Worm (Caenorhabditis elegans) whole organism, L4 larva: ENCODE data around the gene gadr-2.

ENCODE experiments used
- F37D6.2 ChIP-seq: sonication (generic microtip); optimal IDR thresholded peaks from 2 replicates; lab custom pipeline; 2016; ENCODE audit warnings: mild to moderate bottlenecking, missing genetic modification characterization, missing compliant biosample characterization
- F44E2.7 ChIP-seq: fragments of 200-800 bp; sonication (Bioruptor generic); IDR thresholded peaks from 2 replicates; pipeline ENCODE4 v2.1.2; 2022; ENCODE audit warnings: missing genetic modification characterization, missing compliant biosample characterization
- R02D3.7 ChIP-seq: fragments of 150-350 bp; sonication (generic microtip); optimal IDR thresholded peaks from 3 replicates; lab custom pipeline; 2014; ENCODE audit warnings: missing biosample characterization, missing genetic modification characterization
- T20F7.1 ChIP-seq: fragments of 200-800 bp; sonication (Bioruptor generic); optimal IDR thresholded peaks from 2 replicates; lab custom pipeline; 2018; ENCODE audit warnings: mild to moderate bottlenecking, missing genetic modification characterization, missing compliant biosample characterization
- T26A8.4 ChIP-seq: fragments of 200-800 bp; sonication (Bioruptor generic); IDR thresholded peaks from 2 replicates; pipeline ENCODE4 v1.3.6; 2022; ENCODE audit warnings: missing genetic modification characterization, missing compliant biosample characterization
- Y105C5A.15 ChIP-seq: fragments of 200-800 bp; sonication (Bioruptor generic); IDR thresholded peaks from 2 replicates; pipeline ENCODE4 v1.3.6; 2022; ENCODE audit warnings: missing genetic modification characterization, missing compliant biosample characterization
- Y48G9A.11 ChIP-seq: fragments of 200-800 bp; sonication (Bioruptor generic); IDR thresholded peaks from 2 replicates; pipeline ENCODE4 v1.3.6; 2022; ENCODE audit warnings: missing genetic modification reagents, missing genetic modification characterization, missing compliant biosample characterization
- Y75B8A.6 ChIP-seq: fragments of 200-800 bp; sonication (Bioruptor generic); IDR thresholded peaks from 2 replicates; pipeline ENCODE4 v1.3.6; 2022; ENCODE audit warnings: missing genetic modification reagents, missing genetic modification characterization, missing compliant biosample characterization
- ZK546.5 ChIP-seq, 2 experiments: sonication (generic microtip); optimal IDR thresholded peaks; 2 replicates each; lab custom pipeline; 2017; ENCODE audit warnings: missing biosample characterization in 2 of 2, missing genetic modification characterization in 2 of 2
- aha-1 ChIP-seq: fragments of 150-350 bp; peaks from one replicate; lab custom pipeline; 2014; ENCODE audit warnings: missing biosample characterization, missing genetic modification characterization
- ama-1 ChIP-seq: fragments of 150-350 bp; optimal IDR thresholded peaks from 2 replicates; lab custom pipeline; 2014; ENCODE audit warnings: inconsistent platforms, mixed read lengths
- ceh-28 ChIP-seq: fragments of 150-350 bp; optimal IDR thresholded peaks from 2 replicates; lab custom pipeline; 2014; ENCODE audit warnings: missing biosample characterization, missing genetic modification reagents, missing genetic modification characterization
- ceh-44 ChIP-seq: fragments of 200-800 bp; sonication (Bioruptor generic); IDR thresholded peaks from 2 replicates; pipeline ENCODE4 v1.3.6; 2022; ENCODE audit warnings: missing genetic modification reagents, missing genetic modification characterization, missing compliant biosample characterization
- ceh-62 ChIP-seq: sonication (generic microtip); optimal IDR thresholded peaks from 2 replicates; lab custom pipeline; 2017; ENCODE audit warnings: missing biosample characterization, missing genetic modification characterization
- ceh-82 ChIP-seq: sonication (generic microtip); optimal IDR thresholded peaks from 2 replicates; lab custom pipeline; 2017; ENCODE audit warnings: missing biosample characterization, missing genetic modification characterization
- ces-1 ChIP-seq: fragments of 150-350 bp; sonication (generic microtip); optimal IDR thresholded peaks from 4 replicates; lab custom pipeline; 2014; ENCODE audit warnings: missing biosample characterization, missing genetic modification reagents, missing genetic modification characterization
- cey-2 ChIP-seq: sonication (generic microtip); optimal IDR thresholded peaks from 3 replicates; lab custom pipeline; 2017; ENCODE audit warnings: missing genetic modification characterization, mild to moderate bottlenecking, missing compliant biosample characterization, antibody characterized with exemption, borderline replicate concordance; ENCODE audit not compliant: insufficient read depth
- ctbp-1 ChIP-seq: fragments of 200-800 bp; sonication (Bioruptor generic); IDR thresholded peaks from 2 replicates; pipeline ENCODE4 v1.3.6; 2022; ENCODE audit warnings: missing genetic modification reagents, missing genetic modification characterization, missing compliant biosample characterization
- daf-12 ChIP-seq: fragments of 150-350 bp; optimal IDR thresholded peaks from 2 replicates; lab custom pipeline; 2014; ENCODE audit warnings: missing biosample characterization, missing genetic modification reagents, missing genetic modification characterization
- daf-16 ChIP-seq, 3 experiments: sonication (generic microtip); optimal IDR thresholded peaks; 2 replicates each; lab custom pipeline; 2016 to 2017; ENCODE audit warnings: missing genetic modification characterization in 3 of 3, missing genetic modification reagents in 3 of 3, mild to moderate bottlenecking in 2 of 3, missing compliant biosample characterization in 2 of 3, missing biosample characterization in 1 of 3, moderate library complexity in 1 of 3
- daf-19 ChIP-seq: fragments of 200-800 bp; sonication (Bioruptor generic); conservative IDR thresholded peaks from 2 replicates; pipeline ENCODE4 v1.3.6; 2022; ENCODE audit warnings: missing genetic modification characterization, missing compliant biosample characterization
- dmd-8 ChIP-seq: fragments of 200-800 bp; sonication (Bioruptor generic); IDR thresholded peaks from 2 replicates; pipeline ENCODE4 v1.3.6; 2022; ENCODE audit warnings: missing genetic modification characterization, missing compliant biosample characterization
- dmd-9 ChIP-seq: fragments of 200-800 bp; sonication (Bioruptor generic); IDR thresholded peaks from 2 replicates; pipeline ENCODE4 v1.3.6; 2022; ENCODE audit warnings: missing genetic modification reagents, missing genetic modification characterization, missing compliant biosample characterization
- dpl-1 ChIP-seq: fragments of 150-350 bp; optimal IDR thresholded peaks from 2 replicates; lab custom pipeline; 2014; ENCODE audit warnings: missing biosample characterization, missing genetic modification reagents, missing genetic modification characterization
- dve-1 ChIP-seq: sonication (generic microtip); optimal IDR thresholded peaks from 2 replicates; lab custom pipeline; 2017; ENCODE audit warnings: antibody characterized with exemption, mild to moderate bottlenecking, missing genetic modification characterization, missing compliant biosample characterization; ENCODE audit not compliant: insufficient read depth
- egl-27 ChIP-seq: sonication (generic microtip); optimal IDR thresholded peaks from 3 replicates; lab custom pipeline; 2017; ENCODE audit warnings: missing biosample characterization, missing genetic modification reagents, missing genetic modification characterization
- egl-43 ChIP-seq: fragments of 200-800 bp; sonication (Bioruptor generic); IDR thresholded peaks from 2 replicates; pipeline ENCODE4 v1.3.6; 2022; ENCODE audit warnings: missing genetic modification reagents, missing genetic modification characterization, missing compliant biosample characterization
- fkh-10 ChIP-seq: fragments of 150-350 bp; optimal IDR thresholded peaks from 2 replicates; lab custom pipeline; 2014; ENCODE audit warnings: missing biosample characterization, missing genetic modification reagents, missing genetic modification characterization
- gei-8 ChIP-seq: fragments of 200-800 bp; sonication (Bioruptor generic); optimal IDR thresholded peaks from 2 replicates; lab custom pipeline; 2018; ENCODE audit warnings: mild to moderate bottlenecking, missing genetic modification characterization, missing compliant biosample characterization
- hlh-30 ChIP-seq: sonication (generic microtip); optimal IDR thresholded peaks from 2 replicates; lab custom pipeline; 2017; ENCODE audit warnings: antibody characterized with exemption, mild to moderate bottlenecking, missing genetic modification characterization, missing compliant biosample characterization; ENCODE audit not compliant: insufficient read depth
- hmg-1.1 ChIP-seq: fragments of 200-800 bp; sonication (Bioruptor generic); IDR thresholded peaks from 2 replicates; pipeline ENCODE4 v1.3.6; 2022; ENCODE audit warnings: missing genetic modification reagents, missing genetic modification characterization, missing compliant biosample characterization
- lim-7 ChIP-seq: fragments of 200-800 bp; sonication (Bioruptor generic); IDR thresholded peaks from 2 replicates; pipeline ENCODE4 v1.3.6; 2022; ENCODE audit warnings: missing genetic modification characterization, missing compliant biosample characterization
- lin-1 ChIP-seq: fragments of 200-800 bp; sonication (Bioruptor generic); IDR thresholded peaks from 2 replicates; pipeline ENCODE4 v1.3.6; 2022; ENCODE audit warnings: missing genetic modification reagents, missing genetic modification characterization, missing compliant biosample characterization
- lsy-2 ChIP-seq, 2 experiments: fragments of 150-350 bp in 1 of 2; sonication (generic microtip) in 1 of 2; optimal IDR thresholded peaks; 2 replicates each; lab custom pipeline; 2014 to 2017; ENCODE audit warnings: missing biosample characterization in 2 of 2, missing genetic modification characterization in 2 of 2
- madf-5 ChIP-seq, 2 experiments: fragments of 200-800 bp; sonication (Bioruptor generic); IDR thresholded peaks; 2 replicates each; pipeline ENCODE4 v1.3.6; 2022; ENCODE audit warnings: missing compliant biosample characterization in 2 of 2, missing genetic modification characterization in 2 of 2
- madf-9 ChIP-seq: fragments of 200-800 bp; sonication (Bioruptor generic); conservative IDR thresholded peaks from 2 replicates; pipeline ENCODE4 v1.3.6; 2022; ENCODE audit warnings: missing genetic modification reagents, missing genetic modification characterization, missing compliant biosample characterization
- mdl-1 ChIP-seq, 2 experiments: fragments of 150-350 bp in 1 of 2; sonication (generic microtip) in 1 of 2; optimal IDR thresholded peaks; 2 replicates each; lab custom pipeline; 2014 to 2017; ENCODE audit warnings: missing biosample characterization in 2 of 2, missing genetic modification characterization in 2 of 2
- mxl-3 ChIP-seq: fragments of 200-800 bp; sonication (Bioruptor generic); optimal IDR thresholded peaks from 2 replicates; lab custom pipeline; 2018; ENCODE audit warnings: mild to moderate bottlenecking, missing genetic modification characterization, missing compliant biosample characterization
- nhr-28 ChIP-seq: fragments of 150-350 bp; optimal IDR thresholded peaks from 2 replicates; lab custom pipeline; 2014; ENCODE audit warnings: missing biosample characterization, missing genetic modification characterization
- pqm-1 ChIP-seq: sonication (generic microtip); optimal IDR thresholded peaks from 2 replicates; lab custom pipeline; 2017; ENCODE audit warnings: missing biosample characterization, missing genetic modification characterization
- set-16 ChIP-seq: fragments of 200-800 bp; sonication (Bioruptor generic); IDR thresholded peaks from 2 replicates; pipeline ENCODE4 v1.3.6; 2022; ENCODE audit warnings: missing genetic modification reagents, missing genetic modification characterization, missing compliant biosample characterization
- snpc-1.2 ChIP-seq: fragments of 200-800 bp; sonication (Bioruptor generic); IDR thresholded peaks from 2 replicates; pipeline ENCODE4 v1.3.6; 2022; ENCODE audit warnings: missing genetic modification reagents, missing genetic modification characterization, missing compliant biosample characterization
- tra-1 ChIP-seq: fragments of 200-800 bp; sonication (Bioruptor generic); IDR thresholded peaks from 2 replicates; pipeline ENCODE4 v1.3.6; 2022; ENCODE audit warnings: missing genetic modification reagents, missing genetic modification characterization, missing compliant biosample characterization
- unc-130 ChIP-seq: sonication (generic microtip); optimal IDR thresholded peaks from 2 replicates; lab custom pipeline; 2016; ENCODE audit warnings: missing genetic modification reagents, missing genetic modification characterization, missing compliant biosample characterization
- unc-62 ChIP-seq, 3 experiments: fragments of 150-350 bp in 1 of 3; sonication (generic microtip); optimal IDR thresholded peaks in 2 of 3; peaks in 1 of 3; 1 replicate in 1 of 3; 2 replicates in 2 of 3; lab custom pipeline; 2014 to 2017; ENCODE audit warnings: missing biosample characterization in 3 of 3, missing genetic modification characterization in 3 of 3, missing genetic modification reagents in 3 of 3, missing genotype in 1 of 3
- vab-7 ChIP-seq: fragments of 200-800 bp; sonication (Bioruptor generic); IDR thresholded peaks from 2 replicates; pipeline ENCODE4 v1.3.6; 2022; ENCODE audit warnings: missing genetic modification reagents, missing genetic modification characterization, missing compliant biosample characterization
- zag-1 ChIP-seq: fragments of 150-350 bp; optimal IDR thresholded peaks from 2 replicates; lab custom pipeline; 2014; ENCODE audit warnings: missing biosample characterization, missing genetic modification characterization
- zip-11 ChIP-seq: fragments of 200-800 bp; sonication (Bioruptor generic); IDR thresholded peaks from 2 replicates; pipeline ENCODE4 v1.3.6; 2022; ENCODE audit warnings: missing genetic modification characterization, missing compliant biosample characterization
- zip-2 ChIP-seq: fragments of 150-350 bp; optimal IDR thresholded peaks from 2 replicates; lab custom pipeline; 2014; ENCODE audit warnings: missing biosample characterization, missing genetic modification characterization
- ztf-11 ChIP-seq: fragments of 150-350 bp; optimal IDR thresholded peaks from 2 replicates; lab custom pipeline; 2014; ENCODE audit warnings: missing biosample characterization, missing genetic modification characterization
- ztf-7 ChIP-seq: fragments of 150-350 bp; optimal IDR thresholded peaks from 2 replicates; lab custom pipeline; 2014; ENCODE audit warnings: missing biosample characterization, missing genetic modification characterization

The gadr-2 gene

ce11 chrIV:9524849-9525460 is 40.0 kb upstream of the gadr-2 start, which contains the start of gene ndua-5 (continued):
- TF ChIP-seq gei-8 (GFP tag; lab: Kevin White, UChicago) (no peak), mxl-3 (GFP tag; lab: Kevin White, UChicago) (no peak), ceh-62 (tag; lab: Kevin White, UChicago) (no peak), tra-1 (no peak), dmd-8 (no peak), T20F7.1 (GFP tag; lab: Kevin White, UChicago) (peak; percentile 96), R02D3.7 (tag; lab: Kevin White, UChicago) (no peak), ZK546.5 (tag; optimal IDR thresholded peaks at IDR 0.05; lab: Kevin White, UChicago) (no peak), nhr-28 (tag; lab: Kevin White, UChicago) (no peak), aha-1 (tag; lab: Kevin White, UChicago) (peak; percentile 9), unc-130 (GFP tag; lab: Kevin White, UChicago) (no peak), ctbp-1 (GFP tag; lab: Robert Waterston, UW) (no peak), ceh-82 (tag; lab: Kevin White, UChicago) (no peak), egl-27 (tag; lab: Kevin White, UChicago) (no peak), zip-2 (tag; lab: Kevin White, UChicago) (no peak), snpc-1.2 (GFP tag; lab: Robert Waterston, UW) (no peak), dve-1 (tag; lab: Kevin White, UChicago) (peak; percentile 34), F37D6.2 (tag; lab: Kevin White, UChicago) (no peak), ztf-11 (tag; lab: Kevin White, UChicago) (no peak), lim-7 (GFP tag; lab: Robert Waterston, UW) (no peak), daf-16 (GFP tag; optimal IDR thresholded peaks at IDR 0.05; lab: Kevin White, UChicago) (no peak), daf-16 (tag; optimal IDR thresholded peaks at IDR 0.05; lab: Kevin White, UChicago) (peak; percentile 40), dmd-9 (GFP tag; lab: Robert Waterston, UW) (no peak), madf-5 (GFP tag; IDR thresholded peaks at IDR 0.05; lab: Robert Waterston, UW) (no peak), Y48G9A.11 (peak; percentile 95), madf-9 (no peak), lin-1 (no peak), daf-12 (tag; lab: Kevin White, UChicago) (no peak), lsy-2 (tag; optimal IDR thresholded peaks at IDR 0.05; lab: Kevin White, UChicago) (peak in 1 of 2 experiments; percentile 62), T26A8.4 (GFP tag; lab: Robert Waterston, UW) (no peak), Y75B8A.6 (GFP tag; lab: Robert Waterston, UW) (no peak), pqm-1 (tag; lab: Kevin White, UChicago) (no peak), daf-19 (no peak), set-16 (GFP tag; lab: Robert Waterston, UW) (no peak), ces-1 (GFP tag; lab: Kevin White, UChicago) (no peak), F44E2.7 (GFP tag; lab: Robert Waterston, UW) (no peak), zip-11 (GFP tag; lab: Robert Waterston, UW) (no peak), ama-1 (no peak), ceh-44 (GFP tag; lab: Robert Waterston, UW) (no peak), hlh-30 (tag; lab: Kevin White, UChicago) (peak; percentile 12), hmg-1.1 (peak; percentile 38; the same call in 1 of the 2 replicates), unc-62 (GFP tag; optimal IDR thresholded peaks at IDR 0.05 in 1 of 2; lab: Kevin White, UChicago) (no peak), unc-62 (tag; optimal IDR thresholded peaks at IDR 0.05; lab: Kevin White, UChicago) (no peak), cey-2 (tag; lab: Kevin White, UChicago) (no peak), egl-43 (GFP tag; lab: Robert Waterston, UW) (no peak), ztf-7 (no peak), fkh-10 (GFP tag; lab: Kevin White, UChicago) (no peak), Y105C5A.15 (GFP tag; lab: Robert Waterston, UW) (no peak), dpl-1 (GFP tag; lab: Kevin White, UChicago) (peak; percentile 88), ceh-28 (no peak), zag-1 (tag; lab: Kevin White, UChicago) (no peak), mdl-1 (tag; optimal IDR thresholded peaks at IDR 0.05; lab: Kevin White, UChicago) (no peak), vab-7 (GFP tag; lab: Robert Waterston, UW) (no peak)
